Fruit fly (Drosophila melanogaster): Measurements from ENCODE around the gene CG32264.

DNA sequence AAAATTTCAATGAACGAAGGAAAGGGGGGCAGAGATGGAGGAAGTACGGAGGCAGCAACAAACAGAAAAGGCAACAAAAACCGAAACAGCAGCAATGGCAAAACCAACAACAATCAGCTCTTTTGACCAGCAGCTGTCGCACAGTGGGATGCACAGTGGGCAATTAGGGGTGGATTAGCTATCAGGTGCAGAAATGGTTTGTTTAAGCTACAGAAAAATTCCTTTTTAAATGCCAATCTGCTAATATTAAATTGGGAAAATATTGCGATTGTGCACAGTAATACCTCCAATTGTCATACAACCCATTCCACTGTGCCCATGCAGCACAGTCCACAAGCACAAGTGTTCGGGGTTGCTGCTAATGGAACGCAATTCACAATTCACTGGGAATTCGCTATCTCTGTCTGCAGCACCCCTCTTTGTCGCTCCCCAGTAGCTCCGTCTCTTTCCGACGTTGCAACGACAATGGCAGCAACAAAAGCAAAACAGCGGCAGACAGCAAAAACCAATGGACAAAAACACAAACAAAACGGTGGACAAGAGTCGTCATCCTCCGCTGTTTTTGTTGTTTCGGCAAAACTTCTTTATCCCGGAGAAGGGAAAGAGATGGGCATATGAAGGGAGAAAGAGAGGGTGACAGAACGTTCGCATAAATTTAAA lies 21.1 kb downstream of the CG32264 start:
- no peak for TF ChIP-seq N (GFP tag; optimal IDR thresholded peaks at IDR 0.05)
- TF ChIP-seq OdsH (GFP tag; optimal IDR thresholded peaks at IDR 0.05) = peak; percentile 98
- TF ChIP-seq fru (GFP tag; optimal IDR thresholded peaks at IDR 0.05) = peak; percentile 99
- TF ChIP-seq brk (GFP tag; optimal IDR thresholded peaks at IDR 0.05) = peak; percentile 89
